Fruit fly (Drosophila melanogaster) whole organism, embryonic: ENCODE data around the gene Pdhb.

Experiments
- ATbp ChIP-seq: fragments of 200-800 bp; sonication (Bioruptor generic); optimal IDR thresholded peaks from 2 replicates; lab custom pipeline; 2017; ENCODE audit warnings: missing biosample characterization, mild to moderate bottlenecking, missing genetic modification characterization, missing genetic modification reagents
- B-H2 ChIP-seq: fragments of 200-800 bp; sonication (Bioruptor generic); optimal IDR thresholded peaks from 2 replicates; lab custom pipeline; 2018; ENCODE audit warnings: missing biosample characterization, mild to moderate bottlenecking, missing genetic modification characterization
- CG11456 ChIP-seq: fragments of 200-800 bp; sonication (Bioruptor generic); IDR thresholded peaks from 3 replicates; pipeline ENCODE4 v1.3.6; 2022; ENCODE audit warnings: missing biosample characterization, missing genetic modification characterization
- CG12236 ChIP-seq: fragments of 200-800 bp; sonication (Bioruptor generic); optimal IDR thresholded peaks from 2 replicates; lab custom pipeline; 2016; ENCODE audit warnings: missing biosample characterization, missing genetic modification characterization
- CG12744 ChIP-seq: fragments of 200-800 bp; sonication (Bioruptor generic); optimal IDR thresholded peaks from 2 replicates; lab custom pipeline; 2016; ENCODE audit warnings: missing biosample characterization, missing genetic modification characterization
- CG14050 ChIP-seq: fragments of 200-800 bp; sonication (Bioruptor generic); IDR thresholded peaks from 3 replicates; pipeline ENCODE4 v1.3.6; 2022; ENCODE audit warnings: missing biosample characterization, missing genetic modification characterization
- CG15269 ChIP-seq: fragments of 200-800 bp; sonication (Bioruptor generic); optimal IDR thresholded peaks from 2 replicates; lab custom pipeline; 2018; ENCODE audit warnings: missing biosample characterization, mild to moderate bottlenecking, missing genetic modification characterization, moderate library complexity
- CG16815 ChIP-seq: fragments of 200-800 bp; sonication (Bioruptor generic); optimal IDR thresholded peaks from 3 replicates; lab custom pipeline; 2017; ENCODE audit warnings: missing biosample characterization, mild to moderate bottlenecking, missing genetic modification characterization
- CG17328 ChIP-seq: fragments of 200-800 bp; sonication (Bioruptor generic); IDR thresholded peaks from 2 replicates; pipeline ENCODE4 v1.3.6; 2022; ENCODE audit warnings: missing biosample characterization, missing genetic modification characterization
- CG18011 ChIP-seq: fragments of 200-800 bp; sonication (Bioruptor generic); optimal IDR thresholded peaks from 2 replicates; lab custom pipeline; 2017; ENCODE audit warnings: missing biosample characterization, missing genetic modification characterization, mild to moderate bottlenecking, moderate library complexity, missing genotype
- CG18262 ChIP-seq: fragments of 200-800 bp; optimal IDR thresholded peaks from 3 replicates; lab custom pipeline; 2019; ENCODE audit warnings: missing biosample characterization, mild to moderate bottlenecking, missing genetic modification characterization, moderate library complexity
- CG18599 ChIP-seq: fragments of 200-800 bp; sonication (Bioruptor generic); optimal IDR thresholded peaks from 3 replicates; lab custom pipeline; 2017; ENCODE audit warnings: missing biosample characterization, missing genetic modification characterization, mild to moderate bottlenecking, moderate library complexity, missing genetic modification reagents
- CG2712 ChIP-seq: fragments of 200-800 bp; optimal IDR thresholded peaks from 3 replicates; lab custom pipeline; 2019; ENCODE audit warnings: missing biosample characterization, mild to moderate bottlenecking, missing genetic modification characterization, moderate library complexity
- CG2889 ChIP-seq: fragments of 200-800 bp; sonication (Bioruptor generic); IDR thresholded peaks from 3 replicates; pipeline ENCODE4 v1.3.6; 2022; ENCODE audit warnings: missing biosample characterization, missing genetic modification characterization
- CG31441 ChIP-seq: fragments of 200-800 bp; sonication (Bioruptor generic); IDR thresholded peaks from 2 replicates; pipeline ENCODE4 v1.3.6; 2022; ENCODE audit warnings: missing biosample characterization, missing genetic modification characterization
- CG42726 ChIP-seq: fragments of 200-800 bp; sonication (Bioruptor generic); IDR thresholded peaks from 2 replicates; pipeline ENCODE4 v1.3.6; 2022; ENCODE audit warnings: missing biosample characterization, missing genetic modification characterization; ENCODE audit not compliant: partially characterized antibody
- CG4820 ChIP-seq: fragments of 200-800 bp; sonication (Bioruptor generic); optimal IDR thresholded peaks from 3 replicates; lab custom pipeline; 2016; ENCODE audit warnings: missing biosample characterization, missing genetic modification characterization
- CG5180 ChIP-seq: fragments of 200-800 bp; sonication (Bioruptor generic); optimal IDR thresholded peaks from 3 replicates; lab custom pipeline; 2017; ENCODE audit warnings: missing biosample characterization, missing genetic modification characterization, mild to moderate bottlenecking, moderate library complexity, missing genetic modification reagents
- CG6689 ChIP-seq: fragments of 200-800 bp; sonication (Bioruptor generic); IDR thresholded peaks from 2 replicates; pipeline ENCODE4 v1.3.6; 2022; ENCODE audit warnings: missing biosample characterization, missing genetic modification characterization
- CG6765 ChIP-seq: fragments of 200-800 bp; sonication (Bioruptor generic); optimal IDR thresholded peaks from 3 replicates; lab custom pipeline; 2017; ENCODE audit warnings: missing biosample characterization, mild to moderate bottlenecking, missing genetic modification characterization
- Dll ChIP-seq: fragments of 200-800 bp; sonication (Bioruptor generic); IDR thresholded peaks from 4 replicates; pipeline ENCODE4 v1.3.6; 2022; ENCODE audit warnings: missing biosample characterization, missing genetic modification characterization; ENCODE audit not compliant: partially characterized antibody
- Elba2 ChIP-seq: fragments of 200-800 bp; sonication (Bioruptor generic); optimal IDR thresholded peaks from 3 replicates; lab custom pipeline; 2016; ENCODE audit warnings: missing biosample characterization, missing genetic modification characterization
- HLH3B ChIP-seq: fragments of 200-800 bp; sonication (Bioruptor generic); IDR thresholded peaks from 2 replicates; pipeline ENCODE4 v1.3.6; 2022; ENCODE audit warnings: missing biosample characterization, missing genetic modification characterization
- MBD-R2 ChIP-seq: fragments of 200-800 bp; sonication (Bioruptor generic); IDR thresholded peaks from 2 replicates; pipeline ENCODE4 v1.3.6; 2022; ENCODE audit warnings: missing biosample characterization, missing genetic modification characterization
- NC2α ChIP-seq: fragments of 200-800 bp; sonication (Bioruptor generic); optimal IDR thresholded peaks from 2 replicates; lab custom pipeline; 2016; ENCODE audit warnings: missing biosample characterization, missing genetic modification characterization
- Stat92E ChIP-seq, 3 experiments: fragments of >200 bp in 2 of 3; fragments of 200-800 bp in 1 of 3; sonication (Bioruptor generic) in 1 of 3; optimal IDR thresholded peaks; 2 replicates each; lab custom pipeline; 2017 to 2019; ENCODE audit warnings: missing biosample characterization in 3 of 3, missing genetic modification characterization in 3 of 3, mild to moderate bottlenecking in 1 of 3, moderate library complexity in 1 of 3
- ac ChIP-seq: fragments of 200-800 bp; sonication (Bioruptor generic); optimal IDR thresholded peaks from 3 replicates; lab custom pipeline; 2017; ENCODE audit warnings: missing biosample characterization, mild to moderate bottlenecking, missing genetic modification characterization
- caup ChIP-seq: fragments of 200-800 bp; sonication (Bioruptor generic); optimal IDR thresholded peaks from 3 replicates; lab custom pipeline; 2017; ENCODE audit warnings: missing biosample characterization, mild to moderate bottlenecking, missing genetic modification characterization, moderate library complexity; ENCODE audit not compliant: severe bottlenecking
- da ChIP-seq: fragments of 200-800 bp; sonication (Bioruptor generic); optimal IDR thresholded peaks from 2 replicates; lab custom pipeline; 2016; ENCODE audit warnings: missing biosample characterization, missing genetic modification characterization
- ftz-f1 ChIP-seq: fragments of 200-800 bp; sonication (Bioruptor generic); optimal IDR thresholded peaks from 2 replicates; lab custom pipeline; 2016; ENCODE audit warnings: missing biosample characterization, missing genetic modification characterization
- fu2 ChIP-seq: fragments of 200-800 bp; sonication (Bioruptor generic); optimal IDR thresholded peaks from 2 replicates; lab custom pipeline; 2016; ENCODE audit warnings: missing biosample characterization, missing genetic modification characterization
- grn ChIP-seq: fragments of 200-800 bp; sonication (Bioruptor generic); optimal IDR thresholded peaks from 3 replicates; lab custom pipeline; 2017; ENCODE audit warnings: missing biosample characterization, missing genetic modification characterization
- jumu ChIP-seq: fragments of 200-800 bp; sonication (Bioruptor generic); optimal IDR thresholded peaks from 3 replicates; lab custom pipeline; 2016; ENCODE audit warnings: missing biosample characterization, missing genetic modification characterization
- kah ChIP-seq: fragments of 200-800 bp; sonication (Bioruptor generic); optimal IDR thresholded peaks from 2 replicates; lab custom pipeline; 2018; ENCODE audit warnings: missing biosample characterization, mild to moderate bottlenecking, missing genetic modification characterization
- lbe ChIP-seq: fragments of 200-800 bp; sonication (Bioruptor generic); optimal IDR thresholded peaks from 2 replicates; lab custom pipeline; 2016; ENCODE audit warnings: missing biosample characterization, mild to moderate bottlenecking, missing genetic modification characterization
- mam ChIP-seq: fragments of 200-800 bp; sonication (Bioruptor generic); optimal IDR thresholded peaks from 3 replicates; lab custom pipeline; 2016; ENCODE audit warnings: missing biosample characterization, missing genetic modification characterization
- pan ChIP-seq, 4 experiments: fragments of >200 bp in 3 of 4; fragments of 200-800 bp in 1 of 4; sonication (Bioruptor generic) in 1 of 4; optimal IDR thresholded peaks in 3 of 4; IDR thresholded peaks in 1 of 4; 2 replicates each; pipeline versions ENCODE4 v1.3.6 to Lab custom; 2017 to 2022; ENCODE audit warnings: missing biosample characterization in 2 of 4, missing genetic modification characterization in 2 of 4, mixed read lengths in 1 of 4
- pfk ChIP-seq: fragments of 200-800 bp; sonication (Bioruptor generic); optimal IDR thresholded peaks from 2 replicates; lab custom pipeline; 2018; ENCODE audit warnings: missing biosample characterization, mild to moderate bottlenecking, missing genetic modification characterization, moderate library complexity
- pho ChIP-seq: fragments of 200-800 bp; sonication (Bioruptor generic); optimal IDR thresholded peaks from 2 replicates; lab custom pipeline; 2016; ENCODE audit warnings: missing biosample characterization, missing genetic modification characterization
- pita ChIP-seq: fragments of 200-800 bp; sonication (Bioruptor generic); optimal IDR thresholded peaks from 2 replicates; lab custom pipeline; 2017; ENCODE audit warnings: missing biosample characterization, mild to moderate bottlenecking, missing genetic modification characterization
- pum ChIP-seq: fragments of 200-800 bp; sonication (Bioruptor generic); optimal IDR thresholded peaks from 2 replicates; lab custom pipeline; 2016; ENCODE audit warnings: missing biosample characterization, missing genetic modification characterization
- ranshi ChIP-seq: fragments of 200-800 bp; sonication (Bioruptor generic); IDR thresholded peaks from 2 replicates; pipeline ENCODE4 v1.3.6; 2022; ENCODE audit warnings: missing biosample characterization, missing genetic modification characterization
- sd ChIP-seq: fragments of 200-800 bp; sonication (Bioruptor generic); optimal IDR thresholded peaks from 3 replicates; lab custom pipeline; 2018; ENCODE audit warnings: missing biosample characterization, mild to moderate bottlenecking, missing genetic modification characterization, moderate library complexity
- slou ChIP-seq: fragments of 200-800 bp; sonication (Bioruptor generic); optimal IDR thresholded peaks from 3 replicates; lab custom pipeline; 2016; ENCODE audit warnings: missing biosample characterization, missing genetic modification characterization
- stc ChIP-seq: fragments of 200-800 bp; sonication (Bioruptor generic); IDR thresholded peaks from 2 replicates; pipeline ENCODE4 v1.3.6; 2022; ENCODE audit warnings: missing biosample characterization, missing genetic modification characterization
- tup ChIP-seq: fragments of 200-800 bp; sonication (Bioruptor generic); optimal IDR thresholded peaks from 2 replicates; lab custom pipeline; 2016; ENCODE audit warnings: missing biosample characterization, mild to moderate bottlenecking, missing genetic modification characterization, moderate library complexity
- vnd ChIP-seq: fragments of 200-800 bp; sonication (Bioruptor generic); IDR thresholded peaks from 3 replicates; pipeline ENCODE4 v1.3.6; 2022; ENCODE audit warnings: missing biosample characterization, missing genetic modification characterization; ENCODE audit not compliant: partially characterized antibody
- vvl ChIP-seq: fragments of 200-800 bp; sonication (Bioruptor generic); IDR thresholded peaks from 2 replicates; pipeline ENCODE4 v1.3.6; 2022; ENCODE audit warnings: missing biosample characterization, missing genetic modification characterization
- z ChIP-seq: fragments of 200-800 bp; sonication (Bioruptor generic); IDR thresholded peaks from 3 replicates; pipeline ENCODE4 v1.3.6; 2022; ENCODE audit warnings: missing biosample characterization, missing genetic modification characterization
- zen2 ChIP-seq: fragments of 200-800 bp; sonication (Bioruptor generic); IDR thresholded peaks from 3 replicates; pipeline ENCODE4 v1.3.6; 2022; ENCODE audit warnings: missing biosample characterization, missing genetic modification characterization; ENCODE audit not compliant: partially characterized antibody

Gene Pdhb

DNA sequence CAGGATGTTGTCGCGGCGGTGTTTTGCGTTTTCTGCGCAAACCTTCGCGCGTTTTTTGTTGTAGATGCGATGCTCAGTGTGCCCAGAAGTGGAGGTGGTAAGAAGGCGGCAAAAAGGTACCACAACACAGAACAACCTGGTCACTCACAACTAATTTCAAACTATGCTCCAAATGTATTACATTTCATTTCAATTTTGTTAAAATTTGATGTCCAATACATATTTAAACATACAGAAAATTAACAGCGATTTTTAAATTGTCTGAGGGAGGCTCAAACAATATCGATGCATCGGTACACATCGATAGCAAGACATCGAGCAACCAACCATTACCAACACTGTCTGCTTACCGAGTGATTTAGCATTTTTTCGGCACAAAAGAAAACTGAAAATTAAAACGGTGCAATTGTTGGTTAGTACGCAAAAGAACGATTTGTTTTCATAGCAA is 40.4 kb downstream of the Pdhb start, which contains the start of the genes Slbp and Rpn2 (continued):
- TF ChIP-seq pan (optimal IDR thresholded peaks at IDR 0.05; lab: Kevin White, UChicago) (no peak), pan (GFP tag; optimal IDR thresholded peaks at IDR 0.05 in 1 of 2, IDR thresholded peaks at IDR 0.05 in 1 of 2) (no peak), vvl (GFP tag; lab: Robert Waterston, UW) (peak; percentile 62; the same call in 1 of the 2 replicates), ac (no peak), vnd (peak; percentile 87), CG6765 (GFP tag; lab: Kevin White, UChicago) (no peak), CG17328 (GFP tag; lab: Robert Waterston, UW) (no peak), grn (no peak), kah (GFP tag; lab: Kevin White, UChicago) (no peak), MBD-R2 (GFP tag; lab: Robert Waterston, UW) (peak; percentile 90), ATbp (GFP tag; lab: Kevin White, UChicago) (no peak), z (GFP tag; lab: Robert Waterston, UW) (no peak), pita (GFP tag; lab: Kevin White, UChicago) (no peak), pho (peak; percentile 68), Elba2 (GFP tag; lab: Kevin White, UChicago) (peak; percentile 40), B-H2 (peak; percentile 62), CG15269 (tag; lab: Kevin White, UChicago) (no peak), CG4820 (GFP tag; lab: Kevin White, UChicago) (peak; percentile 10), CG11456 (no peak), CG12744 (GFP tag; lab: Kevin White, UChicago) (peak; percentile 36), CG14050 (no peak), lbe (peak; percentile 74), NC2α (GFP tag; lab: Kevin White, UChicago) (no peak), CG5180 (GFP tag; lab: Kevin White, UChicago) (no peak), caup (GFP tag; lab: Kevin White, UChicago) (peak; percentile 10), da (GFP tag; lab: Kevin White, UChicago) (no peak), CG6689 (GFP tag; lab: Robert Waterston, UW) (no peak), CG18262 (tag; lab: Kevin White, UChicago) (peak; percentile 31), pum (GFP tag; lab: Kevin White, UChicago) (peak; percentile 27), CG42726 (GFP tag; lab: Robert Waterston, UW) (peak; percentile 87), Stat92E (GFP tag; optimal IDR thresholded peaks at IDR 0.05; lab: Kevin White, UChicago) (peak in 1 of 3 experiments; percentile 21), CG12236 (GFP tag; lab: Kevin White, UChicago) (peak; percentile 10), pfk (no peak), CG31441 (GFP tag; lab: Robert Waterston, UW) (0 out of 2 replicates have a peak, but pooled peaks have one; percentile 20), zen2 (GFP tag; lab: Robert Waterston, UW) (peak; percentile 87; the same call in 2 of the 3 replicates), ftz-f1 (GFP tag; lab: Kevin White, UChicago) (no peak), Dll (GFP tag; lab: Robert Waterston, UW) (peak; percentile 97), jumu (peak; percentile 76), fu2 (GFP tag; lab: Kevin White, UChicago) (peak; percentile 26), CG2889 (GFP tag; lab: Robert Waterston, UW) (no peak), sd (no peak), mam (peak; percentile 70), CG18599 (GFP tag; lab: Kevin White, UChicago) (peak; percentile 52), ranshi (no peak), CG2712 (peak; percentile 55), slou (no peak), CG16815 (GFP tag; lab: Kevin White, UChicago) (no peak), stc (GFP tag; lab: Robert Waterston, UW) (no peak), tup (GFP tag; lab: Kevin White, UChicago) (no peak), CG18011 (GFP tag; lab: Kevin White, UChicago) (peak; percentile 30), HLH3B (GFP tag; lab: Robert Waterston, UW) (no peak)
